Fruit fly (Drosophila melanogaster) Kc167 (cell line): Measurements from ENCODE around the gene Pxd.

Experiments used
- Myc ChIP-seq: fragments of >200 bp; optimal IDR thresholded peaks from 2 replicates; lab custom pipeline; 2017; ENCODE audit warnings: missing external identifiers
- Sin3A ChIP-seq: fragments of >200 bp; optimal IDR thresholded peaks from 2 replicates; lab custom pipeline; 2018; ENCODE audit warnings: missing external identifiers
- h ChIP-seq: fragments of >200 bp; optimal IDR thresholded peaks from 3 replicates; lab custom pipeline; 2018; ENCODE audit warnings: missing external identifiers
- insv ChIP-seq: fragments of >200 bp; optimal IDR thresholded peaks from 3 replicates; lab custom pipeline; 2018; ENCODE audit warnings: missing external identifiers
- psq ChIP-seq: fragments of >200 bp; optimal IDR thresholded peaks from 2 replicates; lab custom pipeline; 2017; ENCODE audit warnings: missing external identifiers
- ttk ChIP-seq: sonication (Bioruptor generic); optimal IDR thresholded peaks from 2 replicates; lab custom pipeline; 2017; ENCODE audit warnings: missing external identifiers

- TF ChIP-seq insv (lab: Kevin White, UChicago) (no peak), ttk (lab: Kevin White, UChicago) (no peak), h (lab: Kevin White, UChicago) (no peak), Myc (lab: Kevin White, UChicago) (no peak), psq (lab: Kevin White, UChicago) (no peak), Sin3A (lab: Kevin White, UChicago) (no peak)
These were observed 51.7 kb downstream of the Pxd start for dm6 chr3R:17066077-17066476.
